Worm (Caenorhabditis elegans): ENCODE results near the gene secs-1.

The secs-1 gene

DNA sequence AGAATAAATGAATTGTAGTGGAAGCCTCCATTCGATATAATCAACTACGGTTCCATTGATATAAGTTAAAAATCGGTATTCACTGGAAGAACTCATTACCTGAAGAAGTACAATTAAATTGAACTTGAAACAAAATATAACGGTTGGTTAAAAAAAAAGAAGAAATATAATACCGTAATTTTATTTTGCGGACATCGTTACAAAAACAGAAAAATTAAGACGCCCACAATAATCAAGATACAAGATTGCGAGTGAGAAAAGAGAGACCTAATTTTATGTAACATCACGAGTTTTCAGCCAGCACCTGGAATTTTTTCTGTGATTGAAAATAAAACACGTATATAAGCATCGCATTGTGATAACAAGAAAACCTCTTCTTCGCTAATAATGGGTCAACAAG lies 41.6 kb downstream of the secs-1 start, which contains the start of gene sre-6:
sre-6 (minus strand) TSS at position 101 of the 400 bp plus-strand sequence.
- TF ChIP-seq ztf-23 (GFP tag; IDR thresholded peaks at IDR 0.05) (no peak), ref-1 (GFP tag; conservative IDR thresholded peaks at IDR 0.05) (no peak), T22C8.4 (GFP tag; IDR thresholded peaks at IDR 0.05) (no peak), ztf-29 (GFP tag; IDR thresholded peaks at IDR 0.05) (no peak), tab-1 (GFP tag; IDR thresholded peaks at IDR 0.05) (no peak), flt-1 (GFP tag; IDR thresholded peaks at IDR 0.05) (no peak), cog-1 (tag; optimal IDR thresholded peaks at IDR 0.05) (no peak), klf-2 (GFP tag; conservative IDR thresholded peaks at IDR 0.05) (no peak), med-1 (GFP tag; optimal IDR thresholded peaks at IDR 0.05; ENCODE audit: insufficient read depth) (no peak)

DNA sequence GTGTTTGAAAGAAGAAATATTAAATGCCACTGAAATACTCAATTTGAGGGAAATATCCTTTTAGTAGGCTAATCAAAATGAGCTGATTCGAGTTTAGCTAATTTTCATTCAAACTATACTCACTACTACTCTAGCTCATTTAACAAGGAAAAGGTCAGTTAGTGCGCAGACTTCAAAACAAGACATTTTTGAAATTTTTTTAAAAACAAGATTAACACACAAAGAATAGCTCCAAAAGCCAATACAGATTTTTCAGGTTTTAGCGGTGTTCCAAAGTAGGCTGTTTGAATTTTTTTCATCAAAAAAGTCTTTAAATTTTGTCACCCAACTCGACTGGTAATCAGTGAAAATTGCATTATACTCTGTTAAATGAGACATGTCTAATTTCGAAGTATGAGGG lies 43.4 kb downstream of the secs-1 start:
- no peak for TF ChIP-seq ref-1 (GFP tag; conservative IDR thresholded peaks at IDR 0.05)
- TF ChIP-seq ztf-29 (GFP tag; IDR thresholded peaks at IDR 0.05), result no peak
- TF ChIP-seq med-1 (GFP tag; optimal IDR thresholded peaks at IDR 0.05; ENCODE audit: insufficient read depth), result no peak
- no peak for TF ChIP-seq tab-1 (GFP tag; IDR thresholded peaks at IDR 0.05)
- no peak for TF ChIP-seq klf-2 (GFP tag; conservative IDR thresholded peaks at IDR 0.05)
- TF ChIP-seq T22C8.4 (GFP tag; IDR thresholded peaks at IDR 0.05), result no peak
- TF ChIP-seq ztf-23 (GFP tag; IDR thresholded peaks at IDR 0.05), result no peak
- no peak for TF ChIP-seq flt-1 (GFP tag; IDR thresholded peaks at IDR 0.05)
- TF ChIP-seq cog-1 (tag; optimal IDR thresholded peaks at IDR 0.05), result no peak

DNA sequence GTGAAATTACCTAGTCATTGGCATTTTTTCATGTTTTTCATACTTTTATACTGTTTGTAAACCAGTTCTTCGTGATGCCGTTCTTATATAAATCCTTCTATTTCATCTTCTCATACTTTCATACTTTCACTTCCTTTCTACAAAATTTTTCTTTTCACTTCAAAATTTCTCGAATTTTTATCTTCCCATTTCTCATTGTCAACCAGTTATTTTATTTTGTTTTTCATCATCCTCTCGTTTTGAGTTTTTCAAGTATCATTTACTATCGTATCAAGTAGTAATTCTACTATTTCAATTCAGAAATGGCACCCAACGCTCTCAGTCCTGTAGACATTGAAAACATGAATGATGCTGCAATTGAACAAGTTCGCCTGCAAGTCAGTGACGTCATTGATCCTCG lies 45.6 kb downstream of the secs-1 start, which contains the start of gene F28H7.8:
F28H7.8 (plus strand) TSS at position 301 of the 400 bp plus-strand sequence.
- no peak for TF ChIP-seq cog-1 (tag; optimal IDR thresholded peaks at IDR 0.05)
- TF ChIP-seq ztf-23 (GFP tag; IDR thresholded peaks at IDR 0.05), result no peak
- no peak for TF ChIP-seq klf-2 (GFP tag; conservative IDR thresholded peaks at IDR 0.05)
- no peak for TF ChIP-seq med-1 (GFP tag; optimal IDR thresholded peaks at IDR 0.05; ENCODE audit: insufficient read depth)
- TF ChIP-seq T22C8.4 (GFP tag; IDR thresholded peaks at IDR 0.05), result no peak
- no peak for TF ChIP-seq ztf-29 (GFP tag; IDR thresholded peaks at IDR 0.05)
- no peak for TF ChIP-seq flt-1 (GFP tag; IDR thresholded peaks at IDR 0.05)
- no peak for TF ChIP-seq ref-1 (GFP tag; conservative IDR thresholded peaks at IDR 0.05)
- no peak for TF ChIP-seq tab-1 (GFP tag; IDR thresholded peaks at IDR 0.05)

DNA sequence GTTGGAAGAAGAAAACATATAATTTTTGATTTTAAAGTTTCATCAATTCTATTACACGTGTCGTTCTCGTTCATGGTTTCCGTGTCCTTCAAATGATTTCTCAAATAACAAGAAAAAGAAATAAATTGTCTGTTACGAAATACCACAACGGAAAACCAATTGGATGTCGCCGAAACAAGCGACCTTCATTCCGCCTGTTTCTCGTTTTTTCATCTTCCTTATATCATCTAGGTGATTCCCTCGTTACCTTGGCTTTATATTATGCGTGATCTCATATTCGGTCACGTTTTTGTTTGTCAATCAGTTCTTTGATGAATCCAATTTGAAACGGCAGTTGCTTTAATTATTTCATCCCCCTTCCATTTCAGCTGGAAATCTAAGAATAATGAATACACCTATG lies 47.1 kb downstream of the secs-1 start:
- TF ChIP-seq tab-1 (GFP tag; IDR thresholded peaks at IDR 0.05), result no peak
- no peak for TF ChIP-seq klf-2 (GFP tag; conservative IDR thresholded peaks at IDR 0.05)
- no peak for TF ChIP-seq ztf-23 (GFP tag; IDR thresholded peaks at IDR 0.05)
- TF ChIP-seq ztf-29 (GFP tag; IDR thresholded peaks at IDR 0.05), result no peak
- TF ChIP-seq ref-1 (GFP tag; conservative IDR thresholded peaks at IDR 0.05), result no peak
- TF ChIP-seq flt-1 (GFP tag; IDR thresholded peaks at IDR 0.05), result no peak
- no peak for TF ChIP-seq cog-1 (tag; optimal IDR thresholded peaks at IDR 0.05)
- TF ChIP-seq med-1 (GFP tag; optimal IDR thresholded peaks at IDR 0.05; ENCODE audit: insufficient read depth), result no peak

DNA sequence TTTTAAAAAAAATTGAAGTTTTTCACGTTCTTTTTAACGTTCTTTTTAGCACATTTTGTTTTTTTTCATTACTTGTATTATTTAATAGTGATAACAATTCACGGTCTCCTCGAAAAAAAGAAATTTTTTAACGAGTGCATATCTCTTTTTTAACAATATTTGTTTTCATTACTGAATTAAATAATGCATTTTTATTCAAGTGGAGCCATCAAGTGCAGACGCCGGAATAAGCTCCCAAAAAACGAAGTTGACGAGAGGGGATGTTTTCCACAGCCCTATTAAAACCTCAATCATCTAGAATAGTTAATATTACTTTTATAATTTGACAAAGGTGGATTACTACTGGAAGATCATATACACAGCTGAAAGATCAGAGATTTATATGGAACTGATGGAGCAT lies 47.6 kb downstream of the secs-1 start, which contains the start of gene irld-6:
irld-6 (minus strand) TSS at position 101 of the 400 bp plus-strand sequence.
- TF ChIP-seq ztf-29 (GFP tag; IDR thresholded peaks at IDR 0.05) (no peak), ref-1 (GFP tag; conservative IDR thresholded peaks at IDR 0.05) (no peak), flt-1 (GFP tag; IDR thresholded peaks at IDR 0.05) (no peak), ztf-23 (GFP tag; IDR thresholded peaks at IDR 0.05) (no peak), med-1 (GFP tag; optimal IDR thresholded peaks at IDR 0.05; ENCODE audit: insufficient read depth) (no peak), cog-1 (tag; optimal IDR thresholded peaks at IDR 0.05) (no peak), klf-2 (GFP tag; conservative IDR thresholded peaks at IDR 0.05) (no peak), T22C8.4 (GFP tag; IDR thresholded peaks at IDR 0.05) (no peak), tab-1 (GFP tag; IDR thresholded peaks at IDR 0.05) (no peak)

DNA sequence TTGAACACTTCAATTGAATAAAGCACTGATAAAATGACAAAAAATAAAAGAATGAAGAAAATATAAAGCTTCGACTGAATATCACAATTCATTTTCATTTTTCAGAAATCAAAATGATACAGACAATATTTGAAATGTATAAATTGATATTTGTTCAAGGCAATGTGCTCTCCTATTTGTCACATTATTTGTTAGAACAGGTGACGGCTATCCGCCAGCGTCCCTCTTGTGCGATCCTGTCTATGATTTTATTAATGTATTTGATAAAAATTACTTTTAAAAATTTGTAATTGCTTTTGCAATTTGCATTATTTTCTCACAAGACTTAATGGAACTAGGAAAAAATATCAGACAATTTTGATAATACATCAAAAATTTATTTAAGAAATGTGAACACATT lies 50.2 kb downstream of the secs-1 start, which contains the start of gene F28H7.7:
F28H7.7 (minus strand) TSS at position 101 of the 400 bp plus-strand sequence.
- TF ChIP-seq T22C8.4 (GFP tag; IDR thresholded peaks at IDR 0.05) (no peak), tab-1 (GFP tag; IDR thresholded peaks at IDR 0.05) (no peak), flt-1 (GFP tag; IDR thresholded peaks at IDR 0.05) (no peak), ztf-23 (GFP tag; IDR thresholded peaks at IDR 0.05) (no peak), cog-1 (tag; optimal IDR thresholded peaks at IDR 0.05) (no peak), klf-2 (GFP tag; conservative IDR thresholded peaks at IDR 0.05) (no peak), ref-1 (GFP tag; conservative IDR thresholded peaks at IDR 0.05) (no peak), ztf-29 (GFP tag; IDR thresholded peaks at IDR 0.05) (no peak), med-1 (GFP tag; optimal IDR thresholded peaks at IDR 0.05; ENCODE audit: insufficient read depth) (no peak)

All from whole organism, midembryonic.